Worm (Caenorhabditis elegans): ENCODE measurements around the gene tdpo-1.

- no peak for TF ChIP-seq tbx-2 (tag; optimal IDR thresholded peaks at IDR 0.05)
- TF ChIP-seq mdl-1 (tag; optimal IDR thresholded peaks at IDR 0.05): no peak
- TF ChIP-seq egl-5 (tag; optimal IDR thresholded peaks at IDR 0.05): no peak
- no peak for TF ChIP-seq unc-39 (tag; optimal IDR thresholded peaks at IDR 0.05)
- no peak for TF ChIP-seq ama-1 (optimal IDR thresholded peaks at IDR 0.05)
- TF ChIP-seq nhr-28 (tag; optimal IDR thresholded peaks at IDR 0.05): no peak
- no peak for TF ChIP-seq nhr-76 (tag; optimal IDR thresholded peaks at IDR 0.05)
- no peak for TF ChIP-seq snpc-4 (tag; optimal IDR thresholded peaks at IDR 0.05)
These were observed 11.4 kb downstream of the tdpo-1 start for ce11 chrIV:1971078-1971477.

Measured in whole organism, L3 larva.